Worm (Caenorhabditis elegans) whole organism, late embryonic: ENCODE results near the gene C50C3.1.

Experiments used
- C08G9.2 ChIP-seq: sonication (generic microtip); optimal IDR thresholded peaks from 2 replicates; lab custom pipeline; 2016; ENCODE audit warnings: mild to moderate bottlenecking, missing genetic modification characterization, moderate library complexity, missing compliant biosample characterization
- C38D4.7 ChIP-seq: fragments of 200-800 bp; sonication (Bioruptor generic); optimal IDR thresholded peaks from 2 replicates; lab custom pipeline; 2018; ENCODE audit warnings: mild to moderate bottlenecking, missing genetic modification characterization, moderate library complexity, missing compliant biosample characterization
- F13H6.1 ChIP-seq: sonication (generic microtip); optimal IDR thresholded peaks from 2 replicates; lab custom pipeline; 2016; ENCODE audit warnings: missing genetic modification characterization, missing compliant biosample characterization
- Y22D7AL.16 ChIP-seq: sonication (generic microtip); optimal IDR thresholded peaks from 2 replicates; lab custom pipeline; 2016; ENCODE audit warnings: missing genetic modification characterization, missing compliant biosample characterization
- ama-1 ChIP-seq: fragments of 150-350 bp; optimal IDR thresholded peaks from 2 replicates; lab custom pipeline; 2014
- ceh-14 ChIP-seq: sonication (generic microtip); optimal IDR thresholded peaks from 2 replicates; lab custom pipeline; 2016; ENCODE audit warnings: missing genotype, missing genetic modification characterization, missing compliant biosample characterization
- ceh-18 ChIP-seq: sonication (generic microtip); optimal IDR thresholded peaks from 2 replicates; lab custom pipeline; 2016; ENCODE audit warnings: missing genetic modification characterization, missing compliant biosample characterization
- ceh-19 ChIP-seq: fragments of 200-800 bp; sonication (Bioruptor generic); optimal IDR thresholded peaks from 2 replicates; lab custom pipeline; 2018; ENCODE audit warnings: mild to moderate bottlenecking, missing genetic modification characterization, missing compliant biosample characterization
- ceh-2 ChIP-seq: sonication (generic microtip); optimal IDR thresholded peaks from 2 replicates; lab custom pipeline; 2016; ENCODE audit warnings: missing genotype, missing genetic modification characterization, missing compliant biosample characterization
- ceh-30 ChIP-seq: fragments of 150-350 bp; optimal IDR thresholded peaks from 2 replicates; lab custom pipeline; 2014; ENCODE audit warnings: missing biosample characterization, missing genetic modification characterization
- ceh-31 ChIP-seq: sonication (generic microtip); optimal IDR thresholded peaks from 2 replicates; lab custom pipeline; 2016; ENCODE audit warnings: missing genetic modification characterization, missing compliant biosample characterization
- ceh-34 ChIP-seq: sonication (generic microtip); optimal IDR thresholded peaks from 2 replicates; lab custom pipeline; 2016; ENCODE audit warnings: mild to moderate bottlenecking, missing genetic modification characterization, missing compliant biosample characterization
- ceh-45 ChIP-seq: fragments of 200-800 bp; sonication (Bioruptor generic); IDR thresholded peaks from 2 replicates; pipeline ENCODE4 v1.3.6; 2022; ENCODE audit warnings: missing genetic modification reagents, missing genetic modification characterization, missing compliant biosample characterization
- ceh-48 ChIP-seq: sonication (generic microtip); optimal IDR thresholded peaks from 2 replicates; lab custom pipeline; 2016; ENCODE audit warnings: missing genetic modification characterization, inconsistent platforms, missing compliant biosample characterization
- dve-1 ChIP-seq: sonication (generic microtip); optimal IDR thresholded peaks from 2 replicates; lab custom pipeline; 2017; ENCODE audit warnings: antibody characterized with exemption, mild to moderate bottlenecking, missing genetic modification characterization, missing compliant biosample characterization
- elt-2 ChIP-seq: sonication (generic microtip); optimal IDR thresholded peaks from 2 replicates; lab custom pipeline; 2016; ENCODE audit warnings: missing genetic modification reagents, missing genetic modification characterization, missing compliant biosample characterization
- elt-4 ChIP-seq: sonication (generic microtip); optimal IDR thresholded peaks from 2 replicates; lab custom pipeline; 2016; ENCODE audit warnings: missing genetic modification characterization, missing compliant biosample characterization
- ets-4 ChIP-seq: sonication (generic microtip); optimal IDR thresholded peaks from 2 replicates; lab custom pipeline; 2016; ENCODE audit warnings: missing genetic modification characterization, missing compliant biosample characterization
- fkh-10 ChIP-seq: fragments of 150-350 bp; optimal IDR thresholded peaks from 2 replicates; lab custom pipeline; 2014; ENCODE audit warnings: missing biosample characterization, missing genetic modification reagents, missing genetic modification characterization
- hlh-13 ChIP-seq: fragments of 200-800 bp; sonication (Bioruptor generic); optimal IDR thresholded peaks from 2 replicates; lab custom pipeline; 2018; ENCODE audit warnings: mild to moderate bottlenecking, missing genetic modification characterization, missing compliant biosample characterization
- hlh-15 ChIP-seq: sonication (generic microtip); optimal IDR thresholded peaks from 2 replicates; lab custom pipeline; 2016; ENCODE audit warnings: missing genetic modification characterization, missing compliant biosample characterization
- hlh-30 ChIP-seq: sonication (generic microtip); optimal IDR thresholded peaks from 2 replicates; lab custom pipeline; 2017; ENCODE audit warnings: antibody characterized with exemption, missing genetic modification characterization, missing compliant biosample characterization; ENCODE audit not compliant: insufficient read depth
- hlh-6 ChIP-seq: sonication (generic microtip); optimal IDR thresholded peaks from 2 replicates; lab custom pipeline; 2016; ENCODE audit warnings: missing genotype, missing genetic modification characterization, missing compliant biosample characterization
- hlh-8 ChIP-seq: sonication (generic microtip); optimal IDR thresholded peaks from 2 replicates; lab custom pipeline; 2016; ENCODE audit warnings: missing genotype, missing genetic modification characterization, missing compliant biosample characterization
- madf-2 ChIP-seq: sonication (generic microtip); optimal IDR thresholded peaks from 2 replicates; lab custom pipeline; 2017; ENCODE audit warnings: missing genetic modification characterization, missing compliant biosample characterization
- nfya-1 ChIP-seq: sonication (generic microtip); optimal IDR thresholded peaks from 2 replicates; lab custom pipeline; 2017; ENCODE audit warnings: missing genetic modification characterization, mild to moderate bottlenecking, missing compliant biosample characterization, antibody characterized with exemption, moderate library complexity
- nhr-11 ChIP-seq: fragments of 150-350 bp; optimal IDR thresholded peaks from 2 replicates; lab custom pipeline; 2014; ENCODE audit warnings: missing biosample characterization, missing genetic modification characterization
- nhr-232 ChIP-seq: sonication (generic microtip); optimal IDR thresholded peaks from 2 replicates; lab custom pipeline; 2016; ENCODE audit warnings: missing genetic modification characterization, missing compliant biosample characterization
- odd-2 ChIP-seq: sonication (generic microtip); optimal IDR thresholded peaks from 2 replicates; lab custom pipeline; 2017; ENCODE audit warnings: antibody characterized with exemption, mild to moderate bottlenecking, missing genetic modification characterization, missing compliant biosample characterization
- pag-3 ChIP-seq: sonication (generic microtip); optimal IDR thresholded peaks from 2 replicates; lab custom pipeline; 2016; ENCODE audit warnings: missing compliant biosample characterization, missing genetic modification characterization, borderline replicate concordance
- pax-1 ChIP-seq: fragments of 150-350 bp; optimal IDR thresholded peaks from 2 replicates; lab custom pipeline; 2014; ENCODE audit warnings: missing biosample characterization, missing genetic modification characterization
- pha-2 ChIP-seq: sonication (generic microtip); optimal IDR thresholded peaks from 2 replicates; lab custom pipeline; 2017; ENCODE audit warnings: mild to moderate bottlenecking, missing genetic modification characterization, missing compliant biosample characterization
- pha-4 ChIP-seq: fragments of 150-350 bp; optimal IDR thresholded peaks from 2 replicates; lab custom pipeline; 2018; ENCODE audit warnings: missing biosample characterization, missing genetic modification reagents, missing genetic modification characterization
- pqm-1 ChIP-seq: sonication (generic microtip); optimal IDR thresholded peaks from 2 replicates; lab custom pipeline; 2016; ENCODE audit warnings: missing genetic modification characterization, missing compliant biosample characterization
- pros-1 ChIP-seq: fragments of 150-350 bp; optimal IDR thresholded peaks from 2 replicates; lab custom pipeline; 2014; ENCODE audit warnings: missing biosample characterization, missing genetic modification reagents, missing genetic modification characterization
- ref-2 ChIP-seq: sonication (generic microtip); optimal IDR thresholded peaks from 2 replicates; lab custom pipeline; 2016; ENCODE audit warnings: missing genetic modification characterization, missing compliant biosample characterization
- rnt-1 ChIP-seq: sonication (generic microtip); optimal IDR thresholded peaks from 2 replicates; lab custom pipeline; 2016; ENCODE audit warnings: missing genetic modification characterization, missing compliant biosample characterization
- sdc-2 ChIP-seq: sonication (generic microtip); optimal IDR thresholded peaks from 2 replicates; lab custom pipeline; 2016; ENCODE audit warnings: missing genotype, missing genetic modification characterization, missing compliant biosample characterization
- sox-2 ChIP-seq: fragments of 200-800 bp; sonication (Bioruptor generic); IDR thresholded peaks from 2 replicates; pipeline ENCODE4 v1.3.6; 2022; ENCODE audit warnings: missing genetic modification reagents, missing genetic modification characterization, missing compliant biosample characterization
- syd-9 ChIP-seq: sonication (generic microtip); optimal IDR thresholded peaks from 2 replicates; lab custom pipeline; 2016; ENCODE audit warnings: mild to moderate bottlenecking, missing genetic modification characterization, moderate library complexity, missing compliant biosample characterization
- tbx-2 ChIP-seq: sonication (generic microtip); optimal IDR thresholded peaks from 2 replicates; lab custom pipeline; 2016; ENCODE audit warnings: missing genetic modification characterization, missing compliant biosample characterization
- ttx-3 ChIP-seq: sonication (generic microtip); optimal IDR thresholded peaks from 2 replicates; lab custom pipeline; 2016; ENCODE audit warnings: missing genetic modification reagents, missing genetic modification characterization, missing compliant biosample characterization
- unc-3 ChIP-seq, 2 experiments: fragments of 200-800 bp in 1 of 2; sonication (Bioruptor generic) in 1 of 2; sonication (generic microtip) in 1 of 2; conservative IDR thresholded peaks in 1 of 2; optimal IDR thresholded peaks in 1 of 2; 2 replicates each; pipeline versions ENCODE4 v1.3.6 to Lab custom; 2016 to 2022; ENCODE audit warnings: missing compliant biosample characterization in 2 of 2, missing genetic modification characterization in 2 of 2, missing genetic modification reagents in 1 of 2
- unc-42 ChIP-seq: sonication (generic microtip); optimal IDR thresholded peaks from 2 replicates; lab custom pipeline; 2016; ENCODE audit warnings: missing genotype, missing genetic modification characterization, missing compliant biosample characterization
- unc-55 ChIP-seq: sonication (generic microtip); optimal IDR thresholded peaks from 2 replicates; lab custom pipeline; 2017; ENCODE audit warnings: missing biosample characterization, missing genetic modification reagents, missing genetic modification characterization
- unc-86 ChIP-seq: sonication (generic microtip); optimal IDR thresholded peaks from 2 replicates; lab custom pipeline; 2016; ENCODE audit warnings: missing genetic modification characterization, missing compliant biosample characterization
- zip-5 ChIP-seq: sonication (generic microtip); optimal IDR thresholded peaks from 2 replicates; lab custom pipeline; 2016; ENCODE audit warnings: missing genetic modification characterization, missing compliant biosample characterization
- ztf-16 ChIP-seq: sonication (generic microtip); optimal IDR thresholded peaks from 2 replicates; lab custom pipeline; 2017; ENCODE audit warnings: missing genetic modification characterization, missing compliant biosample characterization

The C50C3.1 gene

DNA sequence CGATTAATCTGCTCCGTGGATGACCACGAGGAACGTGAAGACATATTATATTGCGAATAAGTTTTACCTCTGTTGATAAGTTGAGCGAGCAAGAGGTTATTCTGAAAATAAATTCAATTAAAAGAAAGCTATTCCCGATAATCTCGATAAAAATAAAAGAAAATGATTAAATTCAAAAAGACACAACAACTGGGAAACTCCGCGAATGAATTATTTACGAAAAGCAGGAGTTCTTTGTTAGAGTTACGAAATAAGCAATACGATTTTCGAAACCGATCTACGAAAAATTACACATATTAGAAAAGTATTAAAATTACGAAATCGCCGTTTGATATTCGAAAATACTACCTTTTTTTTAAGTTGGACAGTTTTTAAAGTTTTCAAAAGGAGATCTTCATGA is 28.5 kb upstream of the C50C3.1 start, which contains the start of gene bath-42:
Gene bath-42 (minus strand): TSS at position 101 of the 400 bp plus-strand sequence.
- TF ChIP-seq ttx-3 (tag; lab: Kevin White, UChicago) (no peak), elt-2 (no peak), ceh-14 (no peak), nhr-11 (no peak), hlh-30 (tag; lab: Kevin White, UChicago) (no peak), unc-42 (no peak), syd-9 (no peak), pqm-1 (tag; lab: Kevin White, UChicago) (no peak), pax-1 (no peak), madf-2 (tag; lab: Kevin White, UChicago) (no peak)
- TF ChIP-seq, all 69 proteins: peak for 0

DNA sequence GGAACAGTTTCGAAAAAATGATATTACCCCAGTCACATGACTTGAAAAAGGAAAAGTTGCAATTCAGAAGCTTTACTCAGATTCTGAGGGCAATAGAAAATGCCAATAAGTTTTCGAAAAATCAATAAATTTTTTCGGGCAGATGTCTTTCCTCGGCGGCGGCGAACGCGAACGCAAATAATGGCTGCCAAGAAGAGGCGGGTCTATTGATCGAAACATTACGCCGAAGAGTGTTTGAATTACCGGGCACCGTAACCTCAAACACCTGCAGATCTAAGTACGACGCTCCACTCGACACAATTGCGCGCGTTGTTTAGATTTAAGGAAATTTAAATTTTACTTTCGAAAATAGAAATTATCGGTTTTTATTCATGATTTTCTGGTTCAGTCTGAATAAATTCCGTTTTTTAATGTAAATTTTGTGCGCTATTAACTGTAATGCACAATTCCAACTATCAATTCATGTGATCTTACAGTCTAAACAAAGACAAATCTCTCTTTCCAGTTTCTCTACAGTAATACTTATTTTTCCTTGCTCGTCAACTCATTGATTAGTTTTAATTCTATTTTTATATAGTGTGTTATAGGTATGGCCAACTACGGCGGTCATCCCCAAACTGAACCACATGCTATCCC is 27.9 kb upstream of the C50C3.1 start, which contains the start of gene prp-8:
Gene prp-8 (plus strand): TSS at position 586 of the 636 bp plus-strand sequence.
- TF ChIP-seq syd-9 = peak; percentile 16
- TF ChIP-seq Y22D7AL.16 = peak; percentile 2
- TF ChIP-seq hlh-13 (GFP tag; lab: Kevin White, UChicago) = no peak
- TF ChIP-seq pax-1 = no peak
- TF ChIP-seq ceh-18 (tag; lab: Kevin White, UChicago) = peak; percentile 84
- no peak for TF ChIP-seq ceh-14
- peak; percentile 78 for TF ChIP-seq unc-42
- TF ChIP-seq ceh-30 (tag; lab: Kevin White, UChicago) = no peak
- no peak for TF ChIP-seq nhr-232
- TF ChIP-seq fkh-10 (GFP tag; lab: Kevin White, UChicago) = no peak
- no peak for TF ChIP-seq ceh-45
- peak; percentile 4 for TF ChIP-seq C08G9.2
- TF ChIP-seq C38D4.7 (GFP tag; lab: Kevin White, UChicago) = no peak
- TF ChIP-seq hlh-15 (tag; lab: Kevin White, UChicago) = no peak
- no peak for TF ChIP-seq hlh-6 (tag; lab: Kevin White, UChicago)
- TF ChIP-seq elt-4 (tag; lab: Kevin White, UChicago) = no peak
- TF ChIP-seq madf-2 (tag; lab: Kevin White, UChicago) = peak; percentile 46
- no peak for TF ChIP-seq ztf-16 (tag; lab: Kevin White, UChicago)
- TF ChIP-seq ceh-2 (tag; lab: Kevin White, UChicago) = peak; percentile 6
- TF ChIP-seq hlh-8 = no peak
- peak; percentile 18 for TF ChIP-seq ceh-19 (GFP tag; lab: Kevin White, UChicago)
- no peak for TF ChIP-seq pqm-1 (tag; lab: Kevin White, UChicago)
- peak; percentile 85 for TF ChIP-seq ceh-34 (tag; lab: Kevin White, UChicago)
- peak; percentile 83 for TF ChIP-seq ceh-48 (tag; lab: Kevin White, UChicago)
- TF ChIP-seq ttx-3 (tag; lab: Kevin White, UChicago) = no peak
- peak; percentile 77 for TF ChIP-seq hlh-30 (tag; lab: Kevin White, UChicago)
- TF ChIP-seq sdc-2 (tag; lab: Kevin White, UChicago) = peak; percentile 13
- TF ChIP-seq unc-55 (GFP tag; lab: Kevin White, UChicago) = peak; percentile 68
- no peak for TF ChIP-seq unc-3 (GFP tag; conservative IDR thresholded peaks at IDR 0.05; lab: Robert Waterston, UW)
- TF ChIP-seq unc-3 (tag; optimal IDR thresholded peaks at IDR 0.05; lab: Kevin White, UChicago) = no peak
- TF ChIP-seq ama-1 = no peak
- TF ChIP-seq pag-3 (tag; lab: Kevin White, UChicago) = no peak
- TF ChIP-seq pha-4 = no peak
- TF ChIP-seq rnt-1 = peak; percentile 19
- peak; percentile 80 for TF ChIP-seq ceh-31 (tag; lab: Kevin White, UChicago)
- no peak for TF ChIP-seq odd-2 (tag; lab: Kevin White, UChicago)
- TF ChIP-seq ref-2 (tag; lab: Kevin White, UChicago) = peak; percentile 65
- no peak for TF ChIP-seq elt-2
- peak; percentile 93 for TF ChIP-seq nfya-1 (tag; lab: Kevin White, UChicago)
- TF ChIP-seq tbx-2 = peak; percentile 71
- no peak for TF ChIP-seq zip-5
- no peak for TF ChIP-seq unc-86 (tag; lab: Kevin White, UChicago)
- peak; percentile 9 for TF ChIP-seq pha-2
- peak; percentile 11 for TF ChIP-seq ets-4 (tag; lab: Kevin White, UChicago)
- TF ChIP-seq dve-1 (tag; lab: Kevin White, UChicago) = peak; percentile 65
- peak; percentile 9 for TF ChIP-seq F13H6.1 (tag; lab: Kevin White, UChicago)
- peak; percentile 64 for TF ChIP-seq pros-1 (tag; lab: Kevin White, UChicago)
- no peak; the same call in 1 of the 2 replicates for TF ChIP-seq sox-2
